Worm (Caenorhabditis elegans) whole organism, L2 larva: ENCODE measurements around the gene K03B8.11.

Experiments used
- lin-39 ChIP-seq: fragments of 150-350 bp; optimal IDR thresholded peaks from 2 replicates; lab custom pipeline; 2014; ENCODE audit warnings: missing biosample characterization, missing genetic modification reagents, missing genetic modification characterization
- mab-5 ChIP-seq: fragments of 150-350 bp; optimal IDR thresholded peaks from 2 replicates; lab custom pipeline; 2014; ENCODE audit warnings: missing biosample characterization, missing genetic modification characterization
- nhr-10 ChIP-seq: sonication (generic microtip); optimal IDR thresholded peaks from 2 replicates; lab custom pipeline; 2017; ENCODE audit warnings: missing biosample characterization, missing genetic modification characterization
- nhr-237 ChIP-seq: fragments of 150-350 bp; optimal IDR thresholded peaks from 2 replicates; lab custom pipeline; 2014; ENCODE audit warnings: missing biosample characterization, missing genetic modification characterization
- peb-1 ChIP-seq: fragments of 150-350 bp; optimal IDR thresholded peaks from 2 replicates; lab custom pipeline; 2014; ENCODE audit warnings: missing biosample characterization, missing genetic modification characterization
- unc-62 ChIP-seq: fragments of 150-350 bp; optimal IDR thresholded peaks from 2 replicates; lab custom pipeline; 2014; ENCODE audit warnings: missing biosample characterization, missing genetic modification reagents, missing genetic modification characterization

DNA sequence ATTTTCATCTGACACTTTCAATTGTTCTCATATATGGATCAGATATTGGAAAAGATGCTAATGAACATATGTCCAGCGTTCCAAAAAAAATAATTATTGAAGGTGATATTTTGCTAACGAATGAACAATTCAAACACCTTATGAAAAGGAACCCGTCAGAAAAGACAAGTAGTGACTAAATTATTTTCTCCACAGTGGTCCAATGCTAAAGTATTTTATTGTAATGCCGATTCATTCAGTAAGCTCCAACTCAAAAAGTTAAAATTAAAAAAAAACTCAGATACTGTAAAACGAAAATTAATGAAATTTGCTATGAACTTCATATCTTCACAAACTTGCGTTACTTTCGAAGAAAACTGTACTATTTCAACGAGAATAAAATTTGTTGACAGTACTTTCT is 1.7 kb upstream of the K03B8.11 start, which contains the start of gene nas-16:
- TF ChIP-seq nhr-237 (tag; lab: Kevin White, UChicago), result no peak
- TF ChIP-seq unc-62 (GFP tag; lab: Kevin White, UChicago), result no peak
- TF ChIP-seq nhr-10 (tag; lab: Kevin White, UChicago), result no peak
- TF ChIP-seq mab-5 (tag; lab: Kevin White, UChicago), result no peak
- TF ChIP-seq lin-39, result no peak
- no peak for TF ChIP-seq peb-1
